Fruit fly (Drosophila melanogaster): ENCODE measurements around the gene CG5214.

DNA sequence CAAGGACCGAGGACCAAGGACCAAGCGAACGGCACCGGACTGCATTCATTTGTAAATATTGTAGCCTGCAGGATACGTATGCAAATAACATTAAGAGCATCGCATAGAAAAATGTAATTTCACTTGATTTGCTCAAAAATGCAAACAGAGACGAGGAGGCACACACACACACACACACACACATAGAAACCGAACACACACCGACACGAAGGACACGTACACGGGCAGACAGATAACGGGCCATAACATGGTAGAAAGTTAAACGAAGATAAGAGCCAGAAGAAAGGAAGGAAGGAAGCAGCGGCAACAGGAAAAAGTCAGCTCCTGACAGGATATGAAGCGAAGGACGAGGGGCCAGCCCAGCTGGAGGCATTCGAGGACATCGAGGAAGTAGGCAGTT, 26.5 kb downstream of the CG5214 start:
- TF ChIP-seq CTCF (optimal IDR thresholded peaks at IDR 0.05) (no peak), CG8478 (optimal IDR thresholded peaks at IDR 0.05) (no peak)
